Fruit fly (Drosophila melanogaster) whole organism, embryonic: ENCODE measurements around the gene Gprk2.
A peak's percentile ranks its signal among the peaks of the same experiment; 100 is the strongest.

ENCODE experiments used
- Ada2b ChIP-seq: fragments of 200-800 bp; sonication (Bioruptor generic); IDR thresholded peaks from 2 replicates; pipeline ENCODE4 v1.3.6; 2022; ENCODE audit warnings: missing biosample characterization, missing genetic modification characterization
- Awh ChIP-seq: fragments of 200-800 bp; sonication (Bioruptor generic); IDR thresholded peaks from 2 replicates; pipeline ENCODE4, ENCODE4 v1.3.6; 2022; ENCODE audit warnings: missing biosample characterization, missing genetic modification characterization
- Bdp1 ChIP-seq: fragments of 200-800 bp; sonication (Bioruptor generic); optimal IDR thresholded peaks from 3 replicates; lab custom pipeline; 2016; ENCODE audit warnings: missing biosample characterization, missing genetic modification characterization
- BtbVII ChIP-seq: fragments of 200-800 bp; sonication (Bioruptor generic); optimal IDR thresholded peaks from 3 replicates; lab custom pipeline; 2017; ENCODE audit warnings: missing biosample characterization, mild to moderate bottlenecking, missing genetic modification characterization
- CG10462 ChIP-seq: fragments of 200-800 bp; sonication (Bioruptor generic); optimal IDR thresholded peaks from 2 replicates; lab custom pipeline; 2016; ENCODE audit warnings: missing biosample characterization, missing genetic modification characterization
- CG1603 ChIP-seq: fragments of 200-800 bp; sonication (Bioruptor generic); optimal IDR thresholded peaks from 2 replicates; lab custom pipeline; 2019; ENCODE audit warnings: missing biosample characterization, mild to moderate bottlenecking, missing genetic modification characterization, moderate library complexity
- CG16779 ChIP-seq: fragments of 200-800 bp; sonication (Bioruptor generic); IDR thresholded peaks from 2 replicates; pipeline ENCODE4 v1.3.6; 2022; ENCODE audit warnings: missing biosample characterization, missing genetic modification characterization
- CG17328 ChIP-seq: fragments of 200-800 bp; sonication (Bioruptor generic); IDR thresholded peaks from 2 replicates; pipeline ENCODE4 v1.3.6; 2022; ENCODE audit warnings: missing biosample characterization, missing genetic modification characterization
- CG3281 ChIP-seq: fragments of 200-800 bp; sonication (Bioruptor generic); optimal IDR thresholded peaks from 3 replicates; lab custom pipeline; 2017; ENCODE audit warnings: missing biosample characterization, mild to moderate bottlenecking, missing genetic modification characterization
- CG34376 ChIP-seq: fragments of 200-800 bp; sonication (Bioruptor generic); optimal IDR thresholded peaks from 2 replicates; lab custom pipeline; 2018; ENCODE audit warnings: missing biosample characterization, mild to moderate bottlenecking, missing genetic modification characterization
- CG4328 ChIP-seq: fragments of 200-800 bp; sonication (Bioruptor generic); optimal IDR thresholded peaks from 3 replicates; lab custom pipeline; 2017; ENCODE audit warnings: missing biosample characterization, missing genetic modification reagents, missing genetic modification characterization
- CG5245 ChIP-seq: fragments of 200-800 bp; sonication (Bioruptor generic); optimal IDR thresholded peaks from 3 replicates; lab custom pipeline; 2016; ENCODE audit warnings: missing biosample characterization, missing genetic modification characterization
- CG6683 ChIP-seq: fragments of 200-800 bp; sonication (Bioruptor generic); optimal IDR thresholded peaks from 2 replicates; lab custom pipeline; 2017; ENCODE audit warnings: missing biosample characterization, mild to moderate bottlenecking, missing genetic modification characterization, missing genetic modification reagents
- CG7963 ChIP-seq: fragments of 200-800 bp; sonication (Bioruptor generic); IDR thresholded peaks from 3 replicates; pipeline ENCODE4 v1.3.6; 2022; ENCODE audit warnings: missing biosample characterization, missing genetic modification characterization; ENCODE audit not compliant: partially characterized antibody
- CG8290 ChIP-seq, 3 experiments: fragments of 200-800 bp; sonication (Bioruptor generic); optimal IDR thresholded peaks; 2 replicates each; lab custom pipeline; 2016 to 2019; ENCODE audit warnings: missing biosample characterization in 3 of 3, missing genetic modification characterization in 3 of 3, mild to moderate bottlenecking in 2 of 3, moderate library complexity in 1 of 3
- CG8478 ChIP-seq: fragments of >200 bp; optimal IDR thresholded peaks from 2 replicates; lab custom pipeline; 2018
- CG9215 ChIP-seq: fragments of 200-800 bp; sonication (Bioruptor generic); IDR thresholded peaks from 2 replicates; pipeline ENCODE4 v1.3.6; 2022; ENCODE audit warnings: missing biosample characterization, missing genetic modification characterization
- CG9437 ChIP-seq: fragments of 200-800 bp; sonication (Bioruptor generic); optimal IDR thresholded peaks from 2 replicates; lab custom pipeline; 2018; ENCODE audit warnings: missing biosample characterization, mild to moderate bottlenecking, missing genetic modification characterization
- CG9797 ChIP-seq: fragments of 200-800 bp; sonication (Bioruptor generic); optimal IDR thresholded peaks from 3 replicates; lab custom pipeline; 2018; ENCODE audit warnings: missing biosample characterization, mild to moderate bottlenecking, missing genetic modification characterization
- CHES-1-like ChIP-seq: fragments of 200-800 bp; sonication (Bioruptor generic); optimal IDR thresholded peaks from 2 replicates; lab custom pipeline; 2016; ENCODE audit warnings: missing biosample characterization, missing genetic modification characterization
- Dip3 ChIP-seq: fragments of 200-800 bp; sonication (Bioruptor generic); optimal IDR thresholded peaks from 3 replicates; lab custom pipeline; 2016; ENCODE audit warnings: missing biosample characterization, missing genetic modification characterization
- Gsc ChIP-seq: fragments of 200-800 bp; sonication (Bioruptor generic); IDR thresholded peaks from 2 replicates; pipeline ENCODE4 v1.3.6; 2022; ENCODE audit warnings: missing biosample characterization, missing genetic modification characterization
- H2.0 ChIP-seq: fragments of 200-800 bp; sonication (Bioruptor generic); IDR thresholded peaks from 2 replicates; pipeline ENCODE4 v1.3.6; 2022; ENCODE audit warnings: missing biosample characterization, missing genetic modification characterization
- HLH3B ChIP-seq: fragments of 200-800 bp; sonication (Bioruptor generic); IDR thresholded peaks from 2 replicates; pipeline ENCODE4 v1.3.6; 2022; ENCODE audit warnings: missing biosample characterization, missing genetic modification characterization
- HLH4C ChIP-seq: fragments of 200-800 bp; sonication (Bioruptor generic); IDR thresholded peaks from 3 replicates; pipeline ENCODE4 v1.3.6; 2022; ENCODE audit warnings: missing biosample characterization, missing genetic modification characterization; ENCODE audit not compliant: partially characterized antibody
- HmgD ChIP-seq: fragments of 200-800 bp; sonication (Bioruptor generic); optimal IDR thresholded peaks from 3 replicates; lab custom pipeline; 2016; ENCODE audit warnings: missing biosample characterization, missing genetic modification characterization
- Hmr ChIP-seq: fragments of 200-800 bp; sonication (Bioruptor generic); optimal IDR thresholded peaks from 3 replicates; lab custom pipeline; 2017; ENCODE audit warnings: mild to moderate bottlenecking, missing biosample characterization, missing genetic modification reagents, missing genetic modification characterization
- Mad ChIP-seq: fragments of 200-800 bp; sonication (Bioruptor generic); optimal IDR thresholded peaks from 2 replicates; lab custom pipeline; 2016; ENCODE audit warnings: missing biosample characterization, missing genetic modification characterization
- Poxn ChIP-seq: fragments of 200-800 bp; sonication (Bioruptor generic); IDR thresholded peaks from 2 replicates; pipeline ENCODE4 v1.3.6; 2022; ENCODE audit warnings: missing biosample characterization, missing genetic modification characterization
- Rx ChIP-seq: fragments of 200-800 bp; sonication (Bioruptor generic); IDR thresholded peaks from 2 replicates; pipeline ENCODE4 v1.3.6; 2022; ENCODE audit warnings: missing biosample characterization, missing genetic modification characterization
- Sry-δ ChIP-seq: fragments of 200-800 bp; sonication (Bioruptor generic); optimal IDR thresholded peaks from 2 replicates; lab custom pipeline; 2016; ENCODE audit warnings: missing biosample characterization, missing genetic modification characterization
- Stat92E ChIP-seq, 3 experiments: fragments of >200 bp in 2 of 3; fragments of 200-800 bp in 1 of 3; sonication (Bioruptor generic) in 1 of 3; optimal IDR thresholded peaks; 2 replicates each; lab custom pipeline; 2017 to 2019; ENCODE audit warnings: missing biosample characterization in 3 of 3, missing genetic modification characterization in 3 of 3, mild to moderate bottlenecking in 1 of 3, moderate library complexity in 1 of 3
- Xrp1 ChIP-seq: fragments of 200-800 bp; sonication (Bioruptor generic); IDR thresholded peaks from 2 replicates; pipeline ENCODE4 v1.3.6; 2022; ENCODE audit warnings: missing biosample characterization, missing genetic modification characterization
- aop ChIP-seq: fragments of 200-800 bp; sonication (Bioruptor generic); IDR thresholded peaks from 2 replicates; pipeline ENCODE4 v1.3.6; 2022; ENCODE audit warnings: missing biosample characterization, missing genetic modification characterization
- ato ChIP-seq: fragments of 200-800 bp; sonication (Bioruptor generic); IDR thresholded peaks from 2 replicates; pipeline ENCODE4 v1.3.6; 2022; ENCODE audit warnings: missing biosample characterization, missing genetic modification characterization; ENCODE audit not compliant: partially characterized antibody
- az2 ChIP-seq: fragments of 200-800 bp; sonication (Bioruptor generic); optimal IDR thresholded peaks from 3 replicates; lab custom pipeline; 2016; ENCODE audit warnings: missing biosample characterization, missing genetic modification characterization
- bcd ChIP-seq: fragments of 200-800 bp; sonication (Bioruptor generic); optimal IDR thresholded peaks from 2 replicates; lab custom pipeline; 2017; ENCODE audit warnings: missing biosample characterization, mild to moderate bottlenecking, missing genetic modification characterization
- cad ChIP-seq: fragments of >200 bp; optimal IDR thresholded peaks from 2 replicates; lab custom pipeline; 2017; ENCODE audit warnings: missing biosample characterization, missing genetic modification characterization
- dan ChIP-seq: fragments of 200-800 bp; sonication (Bioruptor generic); IDR thresholded peaks from 2 replicates; pipeline ENCODE4 v1.3.6; 2022; ENCODE audit warnings: missing biosample characterization, missing genetic modification characterization
- gem ChIP-seq: fragments of 200-800 bp; sonication (Bioruptor generic); optimal IDR thresholded peaks from 2 replicates; lab custom pipeline; 2019; ENCODE audit warnings: missing biosample characterization, mild to moderate bottlenecking, missing genetic modification characterization, moderate library complexity
- h ChIP-seq: fragments of >200 bp; optimal IDR thresholded peaks from 2 replicates; lab custom pipeline; 2017
- jigr1 ChIP-seq: fragments of 200-800 bp; sonication (Bioruptor generic); IDR thresholded peaks from 3 replicates; pipeline ENCODE4 v1.3.6; 2022; ENCODE audit warnings: missing biosample characterization, missing genetic modification characterization
- jumu ChIP-seq: fragments of 200-800 bp; sonication (Bioruptor generic); optimal IDR thresholded peaks from 3 replicates; lab custom pipeline; 2016; ENCODE audit warnings: missing biosample characterization, missing genetic modification characterization
- klu ChIP-seq: fragments of 200-800 bp; sonication (Bioruptor generic); IDR thresholded peaks from 2 replicates; pipeline ENCODE4 v1.3.6; 2022; ENCODE audit warnings: missing biosample characterization, missing genetic modification characterization
- lbe ChIP-seq: fragments of 200-800 bp; sonication (Bioruptor generic); optimal IDR thresholded peaks from 2 replicates; lab custom pipeline; 2016; ENCODE audit warnings: missing biosample characterization, mild to moderate bottlenecking, missing genetic modification characterization
- lilli ChIP-seq: fragments of 200-800 bp; sonication (Bioruptor generic); optimal IDR thresholded peaks from 3 replicates; lab custom pipeline; 2016; ENCODE audit warnings: missing biosample characterization, missing genetic modification characterization
- otp ChIP-seq: fragments of 200-800 bp; sonication (Bioruptor generic); IDR thresholded peaks from 3 replicates; pipeline ENCODE4, ENCODE4 v1.3.6; 2022; ENCODE audit warnings: missing biosample characterization, missing genetic modification characterization
- sim ChIP-seq: fragments of 200-800 bp; sonication (Bioruptor generic); IDR thresholded peaks from 2 replicates; pipeline ENCODE4 v1.3.6; 2022; ENCODE audit warnings: missing biosample characterization, missing genetic modification characterization
- sr ChIP-seq: fragments of 200-800 bp; sonication (Bioruptor generic); IDR thresholded peaks from 3 replicates; pipeline ENCODE4 v1.3.6; 2022; ENCODE audit warnings: missing biosample characterization, missing genetic modification characterization
- usp ChIP-seq: fragments of >200 bp; optimal IDR thresholded peaks from 2 replicates; lab custom pipeline; 2017; ENCODE audit warnings: missing biosample characterization, missing genetic modification characterization
- wdn ChIP-seq: fragments of 200-800 bp; sonication (Bioruptor generic); IDR thresholded peaks from 2 replicates; pipeline ENCODE4 v1.3.6; 2022; ENCODE audit warnings: missing biosample characterization, missing genetic modification characterization
- z ChIP-seq: fragments of 200-800 bp; sonication (Bioruptor generic); IDR thresholded peaks from 3 replicates; pipeline ENCODE4 v1.3.6; 2022; ENCODE audit warnings: missing biosample characterization, missing genetic modification characterization

Gprk2 gene

dm6 chr3R:31395222-31395831 is 9.7 kb upstream of the Gprk2 start, which contains the start of the genes Ugt35D1 and Gcn2 (continued):
- peak; percentile 70; the same call in 2 of the 3 replicates for TF ChIP-seq otp (GFP tag; lab: Robert Waterston, UW)
- TF ChIP-seq CG9797 = peak; percentile 0
- TF ChIP-seq HmgD (GFP tag; lab: Kevin White, UChicago) = no peak
- TF ChIP-seq klu (GFP tag; lab: Robert Waterston, UW) = no peak
- TF ChIP-seq az2 (GFP tag; lab: Kevin White, UChicago) = no peak
- TF ChIP-seq Bdp1 (GFP tag; lab: Kevin White, UChicago) = peak; percentile 44
- peak; percentile 86 for TF ChIP-seq Awh (GFP tag; lab: Robert Waterston, UW)
- TF ChIP-seq CG5245 = peak; percentile 31
- TF ChIP-seq ato (GFP tag; lab: Robert Waterston, UW) = no peak
- peak; percentile 53; the same call in 2 of the 3 replicates for TF ChIP-seq HLH4C (GFP tag; lab: Robert Waterston, UW)
- no peak for TF ChIP-seq dan (GFP tag; lab: Robert Waterston, UW)
- TF ChIP-seq h (lab: Kevin White, UChicago) = no peak
- TF ChIP-seq jumu (GFP tag; lab: Kevin White, UChicago) = no peak
- no peak for TF ChIP-seq CG9215 (GFP tag; lab: Robert Waterston, UW)
- no peak for TF ChIP-seq Poxn (GFP tag; lab: Robert Waterston, UW)
- peak; percentile 7 for TF ChIP-seq CHES-1-like (GFP tag; lab: Kevin White, UChicago)
- no peak for TF ChIP-seq Rx (GFP tag; lab: Robert Waterston, UW)
- TF ChIP-seq lbe (GFP tag; lab: Kevin White, UChicago) = no peak
- no peak for TF ChIP-seq CG34376 (GFP tag; lab: Kevin White, UChicago)
- no peak for TF ChIP-seq CG8478 (lab: Kevin White, UChicago)
- TF ChIP-seq BtbVII (GFP tag; lab: Kevin White, UChicago) = no peak
- peak; percentile 87 for TF ChIP-seq Sry-δ (GFP tag; lab: Kevin White, UChicago)
- no peak for TF ChIP-seq CG3281 (GFP tag; lab: Kevin White, UChicago)
- no peak for TF ChIP-seq Dip3 (GFP tag; lab: Kevin White, UChicago)
- no peak for TF ChIP-seq CG16779
- TF ChIP-seq Mad (GFP tag; lab: Kevin White, UChicago) = peak; percentile 1
- no peak for TF ChIP-seq CG9437 (GFP tag; lab: Kevin White, UChicago)
- TF ChIP-seq Xrp1 (GFP tag; lab: Robert Waterston, UW) = peak; percentile 84
- peak; percentile 40 for TF ChIP-seq CG4328 (GFP tag; lab: Kevin White, UChicago)
- peak; percentile 84 for TF ChIP-seq sr (GFP tag; lab: Robert Waterston, UW)
- no peak for TF ChIP-seq lilli (GFP tag; lab: Kevin White, UChicago)
- TF ChIP-seq CG7963 (GFP tag; lab: Robert Waterston, UW) = no peak
- TF ChIP-seq gem = no peak
- no peak for TF ChIP-seq aop
- TF ChIP-seq jigr1 (GFP tag; lab: Robert Waterston, UW) = no peak
- peak; percentile 40; the same call in 1 of the 2 replicates for TF ChIP-seq HLH3B (GFP tag; lab: Robert Waterston, UW)
- TF ChIP-seq Hmr (GFP tag; lab: Kevin White, UChicago) = no peak
- TF ChIP-seq H2.0 = no peak
- TF ChIP-seq sim (GFP tag; lab: Robert Waterston, UW) = peak; percentile 74
- no peak for TF ChIP-seq Ada2b (GFP tag; lab: Robert Waterston, UW)
- TF ChIP-seq usp (GFP tag; lab: Kevin White, UChicago) = no peak
- TF ChIP-seq CG8290 (GFP tag; optimal IDR thresholded peaks at IDR 0.05; lab: Kevin White, UChicago) = no peak
- TF ChIP-seq CG8290 (tag; optimal IDR thresholded peaks at IDR 0.05; lab: Kevin White, UChicago) = peak in 1 of 2 experiments; percentile 43
- no peak for TF ChIP-seq CG10462 (GFP tag; lab: Kevin White, UChicago)
- peak; percentile 52 for TF ChIP-seq bcd (GFP tag; lab: Kevin White, UChicago)
- no peak for TF ChIP-seq z (GFP tag; lab: Robert Waterston, UW)
- TF ChIP-seq wdn (GFP tag; lab: Robert Waterston, UW) = no peak
- peak; percentile 2 for TF ChIP-seq CG6683 (GFP tag; lab: Kevin White, UChicago)
- TF ChIP-seq Stat92E (GFP tag; optimal IDR thresholded peaks at IDR 0.05; lab: Kevin White, UChicago) = no peak
- no peak for TF ChIP-seq cad (GFP tag; lab: Kevin White, UChicago)
- no peak for TF ChIP-seq Gsc (GFP tag; lab: Robert Waterston, UW)
- TF ChIP-seq CG17328 (GFP tag; lab: Robert Waterston, UW) = 0 out of 2 replicates have a peak, but pooled peaks have one; percentile 25
- TF ChIP-seq CG1603 (tag; lab: Kevin White, UChicago) = no peak
